1 fruit fly cellular context compared by ENCODE assay signal in the genomic region with DNA sequence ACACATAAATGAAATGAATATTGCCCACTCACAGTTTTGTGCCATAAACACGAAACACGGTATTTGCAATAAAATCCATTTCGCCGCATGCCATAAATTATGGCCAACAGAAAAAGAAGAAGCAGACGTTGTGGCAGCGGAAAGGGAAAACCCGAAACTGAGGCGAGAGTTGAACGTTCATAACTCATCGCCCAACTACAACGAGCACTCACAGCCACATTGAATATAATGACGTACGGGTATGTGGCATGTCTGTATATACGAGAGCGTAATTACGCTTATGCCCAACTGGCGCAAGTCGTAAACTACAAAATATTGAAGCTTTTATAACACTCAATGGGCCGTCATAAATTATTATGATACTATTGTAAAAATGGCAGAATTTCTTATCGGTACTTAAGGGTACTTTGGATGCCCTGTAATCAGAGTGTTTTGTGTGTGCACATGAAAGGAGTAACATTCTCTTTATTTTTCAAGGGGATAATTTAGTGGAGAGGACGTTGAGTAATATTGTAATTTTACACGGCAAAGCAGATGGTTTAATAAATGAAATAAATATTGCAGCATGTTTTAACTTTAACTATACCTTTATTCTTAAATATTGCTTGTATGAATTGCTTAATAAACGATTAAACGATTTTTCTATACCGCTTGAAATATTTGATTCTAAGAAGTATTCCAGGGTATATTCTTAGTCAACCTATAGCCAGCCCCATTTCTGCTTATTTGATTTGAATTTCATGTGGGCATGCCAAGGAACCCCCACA.
TF ChIP-seq lines count a peak whose summit lies in the region.

No protein-coding gene starts in this region.

TF ChIP-seq in whole organism, embryonic, 481 proteins besides CTCF, POLR2A, EP300 and RAD21 (continued from another document):
- TF ChIP-seq CG14441 (GFP tag; IDR thresholded peaks at IDR 0.05; lab: Robert Waterston, UW): peak; percentile 33; the same call in 1 of the 2 replicates
- TF ChIP-seq prd (optimal IDR thresholded peaks at IDR 0.05; lab: Kevin White, UChicago): no peak
- peak; percentile 31; the same call in 1 of the 3 replicates for TF ChIP-seq prd (GFP tag; IDR thresholded peaks at IDR 0.05; lab: Robert Waterston, UW)
- TF ChIP-seq CG9797 (GFP tag; optimal IDR thresholded peaks at IDR 0.05; lab: Kevin White, UChicago): no peak
- peak; percentile 28 for TF ChIP-seq Xbp1 (GFP tag; optimal IDR thresholded peaks at IDR 0.05; lab: Kevin White, UChicago)
- TF ChIP-seq Bteb2 (GFP tag; optimal IDR thresholded peaks at IDR 0.05; lab: Kevin White, UChicago): no peak
- peak; percentile 74 for TF ChIP-seq BtbVII (GFP tag; optimal IDR thresholded peaks at IDR 0.05; lab: Kevin White, UChicago)
- TF ChIP-seq CG31224 (GFP tag; IDR thresholded peaks at IDR 0.05; lab: Robert Waterston, UW): no peak
- peak; percentile 63 for TF ChIP-seq PHDP (tag; optimal IDR thresholded peaks at IDR 0.05; lab: Kevin White, UChicago)
- TF ChIP-seq Ets65A (GFP tag; lab: Kevin White, UChicago): peak; percentile 73
- peak; percentile 49 for TF ChIP-seq D19A (tag; optimal IDR thresholded peaks at IDR 0.05; lab: Kevin White, UChicago)
- peak; percentile 24 for TF ChIP-seq fd64A (GFP tag; optimal IDR thresholded peaks at IDR 0.05; lab: Kevin White, UChicago)
- TF ChIP-seq CG6813 (GFP tag; optimal IDR thresholded peaks at IDR 0.05; lab: Kevin White, UChicago): peak; percentile 13
- peak; percentile 18; the same call in 1 of the 3 replicates for TF ChIP-seq CG17361 (GFP tag; IDR thresholded peaks at IDR 0.05; lab: Robert Waterston, UW)
- peak; percentile 14 for TF ChIP-seq CG2116 (GFP tag; optimal IDR thresholded peaks at IDR 0.05; lab: Kevin White, UChicago)
- TF ChIP-seq CG10979 (tag; optimal IDR thresholded peaks at IDR 0.05; lab: Kevin White, UChicago): peak; percentile 41
- peak; percentile 12 for TF ChIP-seq Hmx (GFP tag; optimal IDR thresholded peaks at IDR 0.05; lab: Kevin White, UChicago)
- TF ChIP-seq CG10431 (GFP tag; optimal IDR thresholded peaks at IDR 0.05; lab: Kevin White, UChicago): peak; percentile 65
- peak; percentile 45 for TF ChIP-seq dmrt99B (tag; optimal IDR thresholded peaks at IDR 0.05; lab: Kevin White, UChicago)
- TF ChIP-seq caup (GFP tag; optimal IDR thresholded peaks at IDR 0.05; lab: Kevin White, UChicago; ENCODE audit: severe bottlenecking): peak; percentile 11
- 0 out of 2 replicates have a peak, but pooled peaks have one; percentile 30 for TF ChIP-seq sob (GFP tag; IDR thresholded peaks at IDR 0.05; lab: Robert Waterston, UW)
- no peak for TF ChIP-seq Ssrp (tag; optimal IDR thresholded peaks at IDR 0.05; lab: Kevin White, UChicago)
- TF ChIP-seq CG7745 (tag; optimal IDR thresholded peaks at IDR 0.05; lab: Kevin White, UChicago): peak; percentile 82
- peak; percentile 53 for TF ChIP-seq CG2120 (GFP tag; optimal IDR thresholded peaks at IDR 0.05; lab: Kevin White, UChicago)
- TF ChIP-seq CG34376 (GFP tag; optimal IDR thresholded peaks at IDR 0.05; lab: Kevin White, UChicago): peak; percentile 68
- peak; percentile 37 for TF ChIP-seq run (tag; optimal IDR thresholded peaks at IDR 0.05; lab: Kevin White, UChicago)
- no peak for TF ChIP-seq CG11093 (GFP tag; IDR thresholded peaks at IDR 0.05; lab: Robert Waterston, UW)
- TF ChIP-seq CG18764 (GFP tag; optimal IDR thresholded peaks at IDR 0.05; lab: Kevin White, UChicago): no peak
- TF ChIP-seq hbn (GFP tag; IDR thresholded peaks at IDR 0.05; lab: Robert Waterston, UW; ENCODE audit: partially characterized antibody): no peak
- no peak for TF ChIP-seq Dek (tag; optimal IDR thresholded peaks at IDR 0.05; lab: Kevin White, UChicago)
- TF ChIP-seq CG17912 (GFP tag; optimal IDR thresholded peaks at IDR 0.05; lab: Kevin White, UChicago): peak; percentile 63
- TF ChIP-seq Opbp (GFP tag; IDR thresholded peaks at IDR 0.05; lab: Robert Waterston, UW; ENCODE audit: partially characterized antibody): 0 out of 3 replicates have a peak, but pooled peaks have one; percentile 9
- TF ChIP-seq CG9437 (GFP tag; optimal IDR thresholded peaks at IDR 0.05; lab: Kevin White, UChicago): no peak
- TF ChIP-seq YL-1 (GFP tag; optimal IDR thresholded peaks at IDR 0.05; lab: Kevin White, UChicago): no peak
- peak; percentile 68 for TF ChIP-seq CG13894 (tag; optimal IDR thresholded peaks at IDR 0.05; lab: Kevin White, UChicago)
- TF ChIP-seq trh (GFP tag; optimal IDR thresholded peaks at IDR 0.05; lab: Kevin White, UChicago): no peak
- TF ChIP-seq CG2678 (tag; optimal IDR thresholded peaks at IDR 0.05; lab: Kevin White, UChicago): peak; percentile 73
- TF ChIP-seq Jarid2 (GFP tag; optimal IDR thresholded peaks at IDR 0.05; lab: Kevin White, UChicago): peak; percentile 5
- TF ChIP-seq CG6254 (GFP tag; optimal IDR thresholded peaks at IDR 0.05; lab: Kevin White, UChicago): peak; percentile 76
- TF ChIP-seq CG42726 (GFP tag; IDR thresholded peaks at IDR 0.05; lab: Robert Waterston, UW; ENCODE audit: partially characterized antibody): no peak
- peak; percentile 91 for TF ChIP-seq D19B (GFP tag; optimal IDR thresholded peaks at IDR 0.05; lab: Kevin White, UChicago)
- TF ChIP-seq Dll (GFP tag; IDR thresholded peaks at IDR 0.05; lab: Robert Waterston, UW; ENCODE audit: partially characterized antibody): no peak
- peak; percentile 31 for TF ChIP-seq CG11504 (tag; optimal IDR thresholded peaks at IDR 0.05; lab: Kevin White, UChicago)
- peak; percentile 36 for TF ChIP-seq CG10147 (GFP tag; optimal IDR thresholded peaks at IDR 0.05; lab: Kevin White, UChicago)
- peak; percentile 52 for TF ChIP-seq Hmr (GFP tag; optimal IDR thresholded peaks at IDR 0.05; lab: Kevin White, UChicago)
- peak; percentile 47 for TF ChIP-seq gem (tag; optimal IDR thresholded peaks at IDR 0.05; lab: Kevin White, UChicago)
- peak; percentile 69 for TF ChIP-seq mirr (GFP tag; optimal IDR thresholded peaks at IDR 0.05; lab: Kevin White, UChicago)
- TF ChIP-seq dati (GFP tag; IDR thresholded peaks at IDR 0.05; lab: Robert Waterston, UW): no peak
- TF ChIP-seq sens-2 (GFP tag; IDR thresholded peaks at IDR 0.05; lab: Robert Waterston, UW): no peak
- no peak for TF ChIP-seq gt (GFP tag; IDR thresholded peaks at IDR 0.05; lab: Robert Waterston, UW)
- peak; percentile 36 for TF ChIP-seq ATbp (GFP tag; optimal IDR thresholded peaks at IDR 0.05; lab: Kevin White, UChicago)
- TF ChIP-seq CG11456 (GFP tag; IDR thresholded peaks at IDR 0.05; lab: Robert Waterston, UW): no peak
- TF ChIP-seq CG10274 (GFP tag; optimal IDR thresholded peaks at IDR 0.05; lab: Kevin White, UChicago): peak; percentile 0
- TF ChIP-seq CG6854 (GFP tag; optimal IDR thresholded peaks at IDR 0.05; lab: Kevin White, UChicago): peak; percentile 33
- TF ChIP-seq inv (GFP tag; IDR thresholded peaks at IDR 0.05; lab: Robert Waterston, UW; ENCODE audit: partially characterized antibody): no peak
- TF ChIP-seq Optix (GFP tag; IDR thresholded peaks at IDR 0.05; lab: Robert Waterston, UW): no peak
- TF ChIP-seq Med (GFP tag; lab: Kevin White, UChicago): peak; percentile 32
- peak; percentile 42 for TF ChIP-seq CG7839 (tag; optimal IDR thresholded peaks at IDR 0.05; lab: Kevin White, UChicago)
- TF ChIP-seq CG17568 (GFP tag; optimal IDR thresholded peaks at IDR 0.05; lab: Kevin White, UChicago): peak; percentile 23
- TF ChIP-seq sqz (GFP tag; optimal IDR thresholded peaks at IDR 0.05; lab: Kevin White, UChicago): no peak
- no peak for TF ChIP-seq Tbp (GFP tag; optimal IDR thresholded peaks at IDR 0.05; lab: Kevin White, UChicago)
- no peak for TF ChIP-seq MBD-R2 (GFP tag; IDR thresholded peaks at IDR 0.05; lab: Robert Waterston, UW)
- TF ChIP-seq phol (tag; optimal IDR thresholded peaks at IDR 0.05; lab: Kevin White, UChicago): peak; percentile 19
- TF ChIP-seq fu2 (GFP tag; optimal IDR thresholded peaks at IDR 0.05; lab: Kevin White, UChicago): no peak
- TF ChIP-seq ac (GFP tag; optimal IDR thresholded peaks at IDR 0.05; lab: Kevin White, UChicago): no peak
- TF ChIP-seq GATAe (GFP tag; conservative IDR thresholded peaks at IDR 0.05; lab: Robert Waterston, UW): no peak; the same call in 1 of the 2 replicates
- TF ChIP-seq scrt (GFP tag; optimal IDR thresholded peaks at IDR 0.05; lab: Kevin White, UChicago): peak; percentile 48
- peak; percentile 55 for TF ChIP-seq CG3281 (GFP tag; optimal IDR thresholded peaks at IDR 0.05; lab: Kevin White, UChicago)
- no peak for TF ChIP-seq CG10366 (GFP tag; IDR thresholded peaks at IDR 0.05; lab: Robert Waterston, UW)
- TF ChIP-seq CG13424 (tag; optimal IDR thresholded peaks at IDR 0.05; lab: Kevin White, UChicago): peak; percentile 16
- TF ChIP-seq aop (GFP tag; IDR thresholded peaks at IDR 0.05; lab: Robert Waterston, UW): no peak
- no peak for TF ChIP-seq ssp (GFP tag; IDR thresholded peaks at IDR 0.05; lab: Robert Waterston, UW)
- TF ChIP-seq ara (GFP tag; IDR thresholded peaks at IDR 0.05; lab: Robert Waterston, UW): no peak
- no peak for TF ChIP-seq jumu (GFP tag; optimal IDR thresholded peaks at IDR 0.05; lab: Kevin White, UChicago)
- TF ChIP-seq CG11696 (GFP tag; IDR thresholded peaks at IDR 0.05; lab: Robert Waterston, UW): 0 out of 2 replicates have a peak, but pooled peaks have one; percentile 7
- TF ChIP-seq CG17359 (tag; optimal IDR thresholded peaks at IDR 0.05; lab: Kevin White, UChicago): peak; percentile 27
- no peak for TF ChIP-seq NC2β (GFP tag; optimal IDR thresholded peaks at IDR 0.05; lab: Kevin White, UChicago)
- no peak for TF ChIP-seq CG11398 (GFP tag; optimal IDR thresholded peaks at IDR 0.05; lab: Kevin White, UChicago)
- peak; percentile 56 for TF ChIP-seq lab (GFP tag; optimal IDR thresholded peaks at IDR 0.05; lab: Kevin White, UChicago)
- no peak for TF ChIP-seq Aef1 (GFP tag; IDR thresholded peaks at IDR 0.05; lab: Robert Waterston, UW)
- TF ChIP-seq danr (GFP tag; IDR thresholded peaks at IDR 0.05; lab: Robert Waterston, UW): peak; percentile 24; the same call in 1 of the 2 replicates
- peak; percentile 35; the same call in 1 of the 2 replicates for TF ChIP-seq sim (GFP tag; IDR thresholded peaks at IDR 0.05; lab: Robert Waterston, UW)
- TF ChIP-seq B-H2 (GFP tag; optimal IDR thresholded peaks at IDR 0.05; lab: Kevin White, UChicago): peak; percentile 77
- TF ChIP-seq lilli (GFP tag; optimal IDR thresholded peaks at IDR 0.05; lab: Kevin White, UChicago): peak; percentile 0
- peak; percentile 66 for TF ChIP-seq CG13296 (GFP tag; optimal IDR thresholded peaks at IDR 0.05; lab: Kevin White, UChicago)
- peak; percentile 60 for TF ChIP-seq row (GFP tag; IDR thresholded peaks at IDR 0.05; lab: Robert Waterston, UW)
- peak; percentile 12 for TF ChIP-seq Fer1 (GFP tag; optimal IDR thresholded peaks at IDR 0.05; lab: Kevin White, UChicago)
- TF ChIP-seq HLHmδ (GFP tag; optimal IDR thresholded peaks at IDR 0.05; lab: Kevin White, UChicago): no peak
- peak; percentile 58 for TF ChIP-seq HHEX (GFP tag; optimal IDR thresholded peaks at IDR 0.05; lab: Kevin White, UChicago)
- TF ChIP-seq CG9876 (GFP tag; optimal IDR thresholded peaks at IDR 0.05; lab: Kevin White, UChicago): no peak
- TF ChIP-seq usp (GFP tag; optimal IDR thresholded peaks at IDR 0.05; lab: Kevin White, UChicago): no peak
- no peak for TF ChIP-seq CG7963 (GFP tag; IDR thresholded peaks at IDR 0.05; lab: Robert Waterston, UW; ENCODE audit: partially characterized antibody)
- TF ChIP-seq nau (GFP tag; optimal IDR thresholded peaks at IDR 0.05; lab: Kevin White, UChicago): peak; percentile 36
- TF ChIP-seq sens (GFP tag; lab: Kevin White, UChicago): peak; percentile 39
- no peak for TF ChIP-seq HLH54F (GFP tag; optimal IDR thresholded peaks at IDR 0.05; lab: Kevin White, UChicago)
- TF ChIP-seq Lpt (GFP tag; optimal IDR thresholded peaks at IDR 0.05; lab: Kevin White, UChicago): no peak
- TF ChIP-seq nmo (GFP tag; optimal IDR thresholded peaks at IDR 0.05; lab: Kevin White, UChicago): peak; percentile 22
- TF ChIP-seq Sox100B (GFP tag; optimal IDR thresholded peaks at IDR 0.05; lab: Kevin White, UChicago): peak; percentile 23
- no peak for TF ChIP-seq Atf-2 (GFP tag; optimal IDR thresholded peaks at IDR 0.05; lab: Kevin White, UChicago)
- no peak for TF ChIP-seq ind (GFP tag; optimal IDR thresholded peaks at IDR 0.05; lab: Kevin White, UChicago)
- peak; percentile 6 for TF ChIP-seq CG12391 (tag; optimal IDR thresholded peaks at IDR 0.05; lab: Kevin White, UChicago)
- peak; percentile 64 for TF ChIP-seq gcm (GFP tag; optimal IDR thresholded peaks at IDR 0.05; lab: Kevin White, UChicago)
- no peak for TF ChIP-seq CG3726 (GFP tag; IDR thresholded peaks at IDR 0.05; lab: Robert Waterston, UW)
- peak; percentile 37 for TF ChIP-seq kah (GFP tag; optimal IDR thresholded peaks at IDR 0.05; lab: Kevin White, UChicago)
- no peak for TF ChIP-seq schlank (tag; optimal IDR thresholded peaks at IDR 0.05; lab: Kevin White, UChicago)
- TF ChIP-seq CG12219 (GFP tag; optimal IDR thresholded peaks at IDR 0.05; lab: Kevin White, UChicago): peak; percentile 21
- no peak for TF ChIP-seq CG8089 (GFP tag; optimal IDR thresholded peaks at IDR 0.05; lab: Kevin White, UChicago)
- no peak for TF ChIP-seq rib (GFP tag; IDR thresholded peaks at IDR 0.05; lab: Robert Waterston, UW)
- peak; percentile 40 for TF ChIP-seq trem (tag; optimal IDR thresholded peaks at IDR 0.05; lab: Kevin White, UChicago)
- TF ChIP-seq bigmax (GFP tag; optimal IDR thresholded peaks at IDR 0.05; lab: Kevin White, UChicago): peak; percentile 28
- TF ChIP-seq sd (tag; optimal IDR thresholded peaks at IDR 0.05; lab: Kevin White, UChicago): peak; percentile 76
- peak; percentile 13 for TF ChIP-seq CG7556 (GFP tag; optimal IDR thresholded peaks at IDR 0.05; lab: Kevin White, UChicago)
